Fruit fly (Drosophila melanogaster) whole organism, embryonic: ENCODE data around the gene CG14965.
A peak's percentile ranks its signal among the peaks of the same experiment; 100 is the strongest.

Experiments
- Adf1 ChIP-seq: fragments of 200-800 bp; sonication (Bioruptor generic); IDR thresholded peaks from 2 replicates; pipeline ENCODE4 v1.3.6; 2022; ENCODE audit warnings: missing biosample characterization, missing genetic modification characterization
- Atf6 ChIP-seq: fragments of 200-800 bp; sonication (Bioruptor generic); IDR thresholded peaks from 2 replicates; pipeline ENCODE4 v1.3.6; 2022; ENCODE audit warnings: missing biosample characterization, missing genetic modification characterization
- CG10267 ChIP-seq: fragments of 200-800 bp; sonication (Bioruptor generic); optimal IDR thresholded peaks from 2 replicates; lab custom pipeline; 2018; ENCODE audit warnings: missing biosample characterization, mild to moderate bottlenecking, missing genetic modification characterization, moderate library complexity
- CG11695 ChIP-seq: fragments of 200-800 bp; sonication (Bioruptor generic); IDR thresholded peaks from 3 replicates; pipeline ENCODE4 v1.3.6; 2022; ENCODE audit warnings: missing biosample characterization, missing genetic modification characterization
- CG13424 ChIP-seq: fragments of 200-800 bp; sonication (Bioruptor generic); optimal IDR thresholded peaks from 2 replicates; lab custom pipeline; 2019; ENCODE audit warnings: missing biosample characterization, mild to moderate bottlenecking, missing genetic modification characterization, moderate library complexity
- CG13624 ChIP-seq: fragments of 200-800 bp; sonication (Bioruptor generic); optimal IDR thresholded peaks from 2 replicates; lab custom pipeline; 2016; ENCODE audit warnings: missing biosample characterization, missing genetic modification characterization
- CG14014 ChIP-seq: fragments of 200-800 bp; sonication (Bioruptor generic); IDR thresholded peaks from 2 replicates; pipeline ENCODE4 v1.3.6; 2022; ENCODE audit warnings: missing biosample characterization, missing genetic modification characterization
- CG16779 ChIP-seq: fragments of 200-800 bp; sonication (Bioruptor generic); IDR thresholded peaks from 2 replicates; pipeline ENCODE4 v1.3.6; 2022; ENCODE audit warnings: missing biosample characterization, missing genetic modification characterization
- CG2875 ChIP-seq: fragments of 200-800 bp; sonication (Bioruptor generic); optimal IDR thresholded peaks from 2 replicates; lab custom pipeline; 2017; ENCODE audit warnings: missing biosample characterization, mild to moderate bottlenecking, missing genetic modification characterization, missing genetic modification reagents
- CG32767 ChIP-seq: fragments of 200-800 bp; sonication (Bioruptor generic); IDR thresholded peaks from 2 replicates; pipeline ENCODE4 v1.3.6; 2022; ENCODE audit warnings: missing biosample characterization, missing genetic modification characterization
- CG3281 ChIP-seq: fragments of 200-800 bp; sonication (Bioruptor generic); optimal IDR thresholded peaks from 3 replicates; lab custom pipeline; 2017; ENCODE audit warnings: missing biosample characterization, mild to moderate bottlenecking, missing genetic modification characterization
- CG34224 ChIP-seq: fragments of 200-800 bp; sonication (Bioruptor generic); IDR thresholded peaks from 3 replicates; pipeline ENCODE4 v1.3.6; 2022; ENCODE audit warnings: missing biosample characterization, missing genetic modification characterization; ENCODE audit not compliant: partially characterized antibody
- CG34376 ChIP-seq: fragments of 200-800 bp; sonication (Bioruptor generic); optimal IDR thresholded peaks from 2 replicates; lab custom pipeline; 2018; ENCODE audit warnings: missing biosample characterization, mild to moderate bottlenecking, missing genetic modification characterization
- CG4282 ChIP-seq: fragments of 200-800 bp; sonication (Bioruptor generic); optimal IDR thresholded peaks from 2 replicates; lab custom pipeline; 2016; ENCODE audit warnings: missing biosample characterization, missing genetic modification characterization
- CG4328 ChIP-seq: fragments of 200-800 bp; sonication (Bioruptor generic); optimal IDR thresholded peaks from 3 replicates; lab custom pipeline; 2017; ENCODE audit warnings: missing biosample characterization, missing genetic modification reagents, missing genetic modification characterization
- CG4820 ChIP-seq: fragments of 200-800 bp; sonication (Bioruptor generic); optimal IDR thresholded peaks from 3 replicates; lab custom pipeline; 2016; ENCODE audit warnings: missing biosample characterization, missing genetic modification characterization
- CG7271 ChIP-seq: fragments of 200-800 bp; sonication (Bioruptor generic); optimal IDR thresholded peaks from 2 replicates; lab custom pipeline; 2018; ENCODE audit warnings: missing biosample characterization, mild to moderate bottlenecking, missing genetic modification characterization, moderate library complexity
- CG7839 ChIP-seq: fragments of 200-800 bp; sonication (Bioruptor generic); optimal IDR thresholded peaks from 3 replicates; lab custom pipeline; 2018; ENCODE audit warnings: missing biosample characterization, mild to moderate bottlenecking, missing genetic modification characterization, moderate library complexity
- CG8281 ChIP-seq: fragments of 200-800 bp; sonication (Bioruptor generic); optimal IDR thresholded peaks from 2 replicates; lab custom pipeline; 2018; ENCODE audit warnings: missing biosample characterization, mild to moderate bottlenecking, missing genetic modification characterization, moderate library complexity
- CG8765 ChIP-seq: fragments of 200-800 bp; sonication (Bioruptor generic); IDR thresholded peaks from 2 replicates; pipeline ENCODE4 v1.3.6; 2022; ENCODE audit warnings: missing biosample characterization, missing genetic modification characterization
- Chrac-16 ChIP-seq: fragments of 200-800 bp; sonication (Bioruptor generic); optimal IDR thresholded peaks from 3 replicates; lab custom pipeline; 2016; ENCODE audit warnings: missing biosample characterization, missing genetic modification characterization
- Dfd ChIP-seq, 2 experiments: fragments of >200 bp; optimal IDR thresholded peaks; 2 replicates each; lab custom pipeline; 2017; ENCODE audit warnings: missing biosample characterization in 2 of 2, missing genetic modification characterization in 2 of 2
- Eip74EF ChIP-seq, 2 experiments: fragments of 200-800 bp in 1 of 2; fragments of >200 bp in 1 of 2; sonication (Bioruptor generic) in 1 of 2; optimal IDR thresholded peaks; 2 replicates each; lab custom pipeline; 2017 to 2019; ENCODE audit warnings: missing biosample characterization in 2 of 2, missing genetic modification characterization in 2 of 2, mild to moderate bottlenecking in 1 of 2, moderate library complexity in 1 of 2
- Fer2 ChIP-seq: fragments of 200-800 bp; sonication (Bioruptor generic); optimal IDR thresholded peaks from 2 replicates; lab custom pipeline; 2018; ENCODE audit warnings: missing biosample characterization, mild to moderate bottlenecking, missing genetic modification characterization, moderate library complexity
- GATAe ChIP-seq: fragments of 200-800 bp; sonication (Bioruptor generic); conservative IDR thresholded peaks from 2 replicates; pipeline ENCODE4 v1.3.6; 2022; ENCODE audit warnings: missing biosample characterization, missing genetic modification characterization
- H2.0 ChIP-seq: fragments of 200-800 bp; sonication (Bioruptor generic); IDR thresholded peaks from 2 replicates; pipeline ENCODE4 v1.3.6; 2022; ENCODE audit warnings: missing biosample characterization, missing genetic modification characterization
- HLHmδ ChIP-seq: fragments of 200-800 bp; sonication (Bioruptor generic); optimal IDR thresholded peaks from 2 replicates; lab custom pipeline; 2018; ENCODE audit warnings: missing biosample characterization, mild to moderate bottlenecking, missing genetic modification characterization, moderate library complexity
- Med ChIP-seq: fragments of 200-800 bp; sonication (Bioruptor generic); peaks from one replicate; lab custom pipeline; 2016; ENCODE audit warnings: missing biosample characterization, missing genetic modification characterization, mild to moderate bottlenecking, inconsistent platforms, moderate library complexity
- NFAT ChIP-seq: fragments of 200-800 bp; sonication (Bioruptor generic); IDR thresholded peaks from 2 replicates; pipeline ENCODE4 v1.3.6; 2022; ENCODE audit warnings: missing biosample characterization, missing genetic modification characterization
- Rfx ChIP-seq: fragments of 200-800 bp; sonication (Bioruptor generic); IDR thresholded peaks from 2 replicates; pipeline ENCODE4 v1.3.6; 2022; ENCODE audit warnings: missing biosample characterization, missing genetic modification characterization
- Sox102F ChIP-seq: fragments of 200-800 bp; sonication (Bioruptor generic); optimal IDR thresholded peaks from 2 replicates; lab custom pipeline; 2018; ENCODE audit warnings: missing biosample characterization, mild to moderate bottlenecking, missing genetic modification characterization, moderate library complexity
- Tbp ChIP-seq: fragments of >200 bp; optimal IDR thresholded peaks from 2 replicates; lab custom pipeline; 2018; ENCODE audit warnings: missing biosample characterization, missing genetic modification characterization
- amos ChIP-seq: fragments of 200-800 bp; sonication (Bioruptor generic); IDR thresholded peaks from 2 replicates; pipeline ENCODE4 v1.3.6; 2022; ENCODE audit warnings: missing biosample characterization, missing genetic modification characterization; ENCODE audit not compliant: partially characterized antibody
- chif ChIP-seq, 2 experiments: fragments of 200-800 bp; sonication (Bioruptor generic); optimal IDR thresholded peaks; 3 replicates each; lab custom pipeline; 2016; ENCODE audit warnings: missing biosample characterization in 2 of 2, missing genetic modification characterization in 2 of 2
- ems ChIP-seq: fragments of 200-800 bp; sonication (Bioruptor generic); optimal IDR thresholded peaks from 3 replicates; lab custom pipeline; 2016; ENCODE audit warnings: missing biosample characterization, missing genetic modification characterization
- ewg ChIP-seq: fragments of 200-800 bp; sonication (Bioruptor generic); optimal IDR thresholded peaks from 3 replicates; lab custom pipeline; 2017; ENCODE audit warnings: mild to moderate bottlenecking, missing biosample characterization, missing genetic modification reagents, missing genetic modification characterization
- gcm2 ChIP-seq: fragments of 200-800 bp; sonication (Bioruptor generic); optimal IDR thresholded peaks from 2 replicates; lab custom pipeline; 2016; ENCODE audit warnings: missing biosample characterization, missing genetic modification characterization
- grn ChIP-seq: fragments of 200-800 bp; sonication (Bioruptor generic); optimal IDR thresholded peaks from 3 replicates; lab custom pipeline; 2017; ENCODE audit warnings: missing biosample characterization, missing genetic modification characterization
- jigr1 ChIP-seq: fragments of 200-800 bp; sonication (Bioruptor generic); IDR thresholded peaks from 3 replicates; pipeline ENCODE4 v1.3.6; 2022; ENCODE audit warnings: missing biosample characterization, missing genetic modification characterization
- lov ChIP-seq, 2 experiments: fragments of 200-800 bp in 1 of 2; fragments of >200 bp in 1 of 2; sonication (Bioruptor generic) in 1 of 2; IDR thresholded peaks in 1 of 2; optimal IDR thresholded peaks in 1 of 2; 2 replicates in 1 of 2; 3 replicates in 1 of 2; pipeline versions ENCODE4 v1.3.6 to Lab custom; 2017 to 2022; ENCODE audit warnings: missing biosample characterization in 1 of 2, missing genetic modification characterization in 1 of 2
- odd ChIP-seq: fragments of 200-800 bp; sonication (Bioruptor generic); optimal IDR thresholded peaks from 2 replicates; lab custom pipeline; 2017; ENCODE audit warnings: missing biosample characterization, mild to moderate bottlenecking, missing genetic modification characterization
- pnt ChIP-seq: fragments of 200-800 bp; sonication (Bioruptor generic); optimal IDR thresholded peaks from 3 replicates; lab custom pipeline; 2016; ENCODE audit warnings: missing biosample characterization, missing genetic modification characterization
- pros ChIP-seq: fragments of 200-800 bp; sonication (Bioruptor generic); optimal IDR thresholded peaks from 3 replicates; lab custom pipeline; 2019; ENCODE audit warnings: missing biosample characterization, mild to moderate bottlenecking, missing genetic modification characterization, moderate library complexity
- psq ChIP-seq: fragments of 200-800 bp; sonication (Bioruptor generic); optimal IDR thresholded peaks from 2 replicates; lab custom pipeline; 2017; ENCODE audit warnings: missing biosample characterization, missing genetic modification characterization
- ro ChIP-seq: fragments of 200-800 bp; sonication (Bioruptor generic); IDR thresholded peaks from 2 replicates; pipeline ENCODE4 v1.3.6; 2022; ENCODE audit warnings: missing biosample characterization, missing genetic modification characterization
- slbo ChIP-seq: fragments of 200-800 bp; sonication (Bioruptor generic); IDR thresholded peaks from 2 replicates; pipeline ENCODE4 v1.3.6; 2022; ENCODE audit warnings: missing biosample characterization, missing genetic modification characterization
- stwl ChIP-seq: fragments of 200-800 bp; sonication (Bioruptor generic); optimal IDR thresholded peaks from 3 replicates; lab custom pipeline; 2018; ENCODE audit warnings: missing biosample characterization, mild to moderate bottlenecking, missing genetic modification characterization, moderate library complexity
- tio ChIP-seq: fragments of 200-800 bp; sonication (Bioruptor generic); optimal IDR thresholded peaks from 2 replicates; lab custom pipeline; 2017; ENCODE audit warnings: missing biosample characterization, missing genetic modification characterization, inconsistent platforms
- vnd ChIP-seq: fragments of 200-800 bp; sonication (Bioruptor generic); IDR thresholded peaks from 3 replicates; pipeline ENCODE4 v1.3.6; 2022; ENCODE audit warnings: missing biosample characterization, missing genetic modification characterization; ENCODE audit not compliant: partially characterized antibody
- wor ChIP-seq: fragments of 200-800 bp; sonication (Bioruptor generic); IDR thresholded peaks from 2 replicates; pipeline ENCODE4 v1.3.6; 2022; ENCODE audit warnings: missing biosample characterization, missing genetic modification characterization

The CG14965 gene

dm6 chr3L:3143383-3143962 is 48.8 kb downstream of the CG14965 start, which contains the start of the genes CG11537 and Alg2 (continued):
- peak; percentile 23; the same call in 1 of the 2 replicates for TF ChIP-seq NFAT
- TF ChIP-seq amos (GFP tag; lab: Robert Waterston, UW): peak; percentile 28; the same call in 1 of the 2 replicates
- TF ChIP-seq Dfd (GFP tag; optimal IDR thresholded peaks at IDR 0.05; lab: Kevin White, UChicago): no peak
- no peak for TF ChIP-seq vnd (GFP tag; lab: Robert Waterston, UW)
- no peak for TF ChIP-seq psq (GFP tag; lab: Kevin White, UChicago)
- peak; percentile 44 for TF ChIP-seq CG10267 (tag; lab: Kevin White, UChicago)
- no peak for TF ChIP-seq Eip74EF (GFP tag; optimal IDR thresholded peaks at IDR 0.05; lab: Kevin White, UChicago)
- peak; percentile 4 for TF ChIP-seq Fer2
- no peak for TF ChIP-seq ems (GFP tag; lab: Kevin White, UChicago)
- TF ChIP-seq CG4282 (GFP tag; lab: Kevin White, UChicago): no peak
- no peak for TF ChIP-seq GATAe (GFP tag; lab: Robert Waterston, UW)
- peak; percentile 28 for TF ChIP-seq stwl (tag; lab: Kevin White, UChicago)
- 0 out of 2 replicates have a peak, but pooled peaks have one; percentile 32 for TF ChIP-seq Atf6 (GFP tag; lab: Robert Waterston, UW)
- no peak for TF ChIP-seq gcm2 (GFP tag; lab: Kevin White, UChicago)
- TF ChIP-seq CG8281 (tag; lab: Kevin White, UChicago): no peak
- TF ChIP-seq CG14014: no peak
- TF ChIP-seq CG32767: no peak
- TF ChIP-seq Med: peak; percentile 29
- TF ChIP-seq CG7839: peak; percentile 21
- TF ChIP-seq tio (GFP tag; lab: Kevin White, UChicago): no peak
- TF ChIP-seq Chrac-16 (GFP tag; lab: Kevin White, UChicago): no peak
- no peak for TF ChIP-seq CG7271 (tag; lab: Kevin White, UChicago)
- no peak for TF ChIP-seq wor
- TF ChIP-seq ro (GFP tag; lab: Robert Waterston, UW): no peak
- no peak for TF ChIP-seq lov (optimal IDR thresholded peaks at IDR 0.05; lab: Kevin White, UChicago)
- no peak for TF ChIP-seq lov (GFP tag; IDR thresholded peaks at IDR 0.05; lab: Robert Waterston, UW)
- TF ChIP-seq slbo (GFP tag; lab: Robert Waterston, UW): peak; percentile 75
- no peak for TF ChIP-seq Sox102F (GFP tag; lab: Kevin White, UChicago)
- TF ChIP-seq pros (GFP tag; lab: Kevin White, UChicago): no peak
- TF ChIP-seq Rfx (GFP tag; lab: Robert Waterston, UW): peak; percentile 56
- no peak for TF ChIP-seq jigr1 (GFP tag; lab: Robert Waterston, UW)
- no peak for TF ChIP-seq CG4820 (GFP tag; lab: Kevin White, UChicago)
- TF ChIP-seq odd (GFP tag; lab: Kevin White, UChicago): no peak
- TF ChIP-seq CG2875 (GFP tag; lab: Kevin White, UChicago): no peak
- no peak for TF ChIP-seq CG34376 (GFP tag; lab: Kevin White, UChicago)
- peak; percentile 24 for TF ChIP-seq CG13424 (tag; lab: Kevin White, UChicago)
- peak; percentile 35 for TF ChIP-seq CG13624 (GFP tag; lab: Kevin White, UChicago)
- no peak for TF ChIP-seq HLHmδ (GFP tag; lab: Kevin White, UChicago)
- no peak for TF ChIP-seq pnt
- no peak for TF ChIP-seq CG8765 (GFP tag; lab: Robert Waterston, UW)
- TF ChIP-seq CG3281 (GFP tag; lab: Kevin White, UChicago): no peak
- no peak for TF ChIP-seq CG34224 (GFP tag; lab: Robert Waterston, UW)
- TF ChIP-seq Adf1 (GFP tag; lab: Robert Waterston, UW): no peak
- no peak for TF ChIP-seq grn (GFP tag; lab: Kevin White, UChicago)
- TF ChIP-seq CG16779 (GFP tag; lab: Robert Waterston, UW): no peak
- 0 out of 2 replicates have a peak, but pooled peaks have one; percentile 7 for TF ChIP-seq H2.0 (GFP tag; lab: Robert Waterston, UW)
- TF ChIP-seq Tbp (GFP tag; lab: Kevin White, UChicago): peak; percentile 46
- TF ChIP-seq CG11695 (GFP tag; lab: Robert Waterston, UW): no peak
- TF ChIP-seq CG4328: no peak
- no peak for TF ChIP-seq ewg (GFP tag; lab: Kevin White, UChicago)
- TF ChIP-seq chif (GFP tag; optimal IDR thresholded peaks at IDR 0.05; lab: Kevin White, UChicago): no peak
